Worm (Caenorhabditis elegans) whole organism, L4 larva: ENCODE measurements around the gene ddx-23.

Experiments used
- F44E2.7 ChIP-seq: fragments of 200-800 bp; sonication (Bioruptor generic); IDR thresholded peaks from 2 replicates; pipeline ENCODE4 v2.1.2; 2022; ENCODE audit warnings: missing genetic modification characterization, missing compliant biosample characterization
- R02D3.7 ChIP-seq: fragments of 150-350 bp; sonication (generic microtip); optimal IDR thresholded peaks from 3 replicates; lab custom pipeline; 2014; ENCODE audit warnings: missing biosample characterization, missing genetic modification characterization
- T20F7.1 ChIP-seq: fragments of 200-800 bp; sonication (Bioruptor generic); optimal IDR thresholded peaks from 2 replicates; lab custom pipeline; 2018; ENCODE audit warnings: mild to moderate bottlenecking, missing genetic modification characterization, missing compliant biosample characterization
- Y5F2A.4 ChIP-seq: fragments of 200-800 bp; sonication (Bioruptor generic); optimal IDR thresholded peaks from 2 replicates; lab custom pipeline; 2018; ENCODE audit warnings: mild to moderate bottlenecking, missing genetic modification characterization, missing compliant biosample characterization
- ZK337.2 ChIP-seq: fragments of 200-800 bp; sonication (Bioruptor generic); IDR thresholded peaks from 2 replicates; pipeline ENCODE4 v1.3.6; 2022; ENCODE audit warnings: missing genetic modification reagents, missing genetic modification characterization, missing compliant biosample characterization
- ZK546.5 ChIP-seq, 2 experiments: sonication (generic microtip); optimal IDR thresholded peaks; 2 replicates each; lab custom pipeline; 2017; ENCODE audit warnings: missing biosample characterization in 2 of 2, missing genetic modification characterization in 2 of 2
- aha-1 ChIP-seq: fragments of 150-350 bp; peaks from one replicate; lab custom pipeline; 2014; ENCODE audit warnings: missing biosample characterization, missing genetic modification characterization
- ceh-28 ChIP-seq: fragments of 150-350 bp; optimal IDR thresholded peaks from 2 replicates; lab custom pipeline; 2014; ENCODE audit warnings: missing biosample characterization, missing genetic modification reagents, missing genetic modification characterization
- ces-1 ChIP-seq: fragments of 150-350 bp; sonication (generic microtip); optimal IDR thresholded peaks from 4 replicates; lab custom pipeline; 2014; ENCODE audit warnings: missing biosample characterization, missing genetic modification reagents, missing genetic modification characterization
- ctbp-1 ChIP-seq: fragments of 200-800 bp; sonication (Bioruptor generic); IDR thresholded peaks from 2 replicates; pipeline ENCODE4 v1.3.6; 2022; ENCODE audit warnings: missing genetic modification reagents, missing genetic modification characterization, missing compliant biosample characterization
- daf-12 ChIP-seq: fragments of 150-350 bp; optimal IDR thresholded peaks from 2 replicates; lab custom pipeline; 2014; ENCODE audit warnings: missing biosample characterization, missing genetic modification reagents, missing genetic modification characterization
- daf-16 ChIP-seq, 3 experiments: sonication (generic microtip); optimal IDR thresholded peaks; 2 replicates each; lab custom pipeline; 2016 to 2017; ENCODE audit warnings: missing genetic modification characterization in 3 of 3, missing genetic modification reagents in 3 of 3, mild to moderate bottlenecking in 2 of 3, missing compliant biosample characterization in 2 of 3, missing biosample characterization in 1 of 3, moderate library complexity in 1 of 3
- daf-19 ChIP-seq: fragments of 200-800 bp; sonication (Bioruptor generic); conservative IDR thresholded peaks from 2 replicates; pipeline ENCODE4 v1.3.6; 2022; ENCODE audit warnings: missing genetic modification characterization, missing compliant biosample characterization
- dmd-6 ChIP-seq: fragments of 200-800 bp; sonication (Bioruptor generic); IDR thresholded peaks from 2 replicates; pipeline ENCODE4 v1.3.6; 2022; ENCODE audit warnings: missing genetic modification reagents, missing genetic modification characterization, missing compliant biosample characterization
- egl-27 ChIP-seq: sonication (generic microtip); optimal IDR thresholded peaks from 3 replicates; lab custom pipeline; 2017; ENCODE audit warnings: missing biosample characterization, missing genetic modification reagents, missing genetic modification characterization
- egl-43 ChIP-seq: fragments of 200-800 bp; sonication (Bioruptor generic); IDR thresholded peaks from 2 replicates; pipeline ENCODE4 v1.3.6; 2022; ENCODE audit warnings: missing genetic modification reagents, missing genetic modification characterization, missing compliant biosample characterization
- hif-1 ChIP-seq, 2 experiments: sonication (generic microtip); optimal IDR thresholded peaks; 2 replicates each; lab custom pipeline; 2016 to 2017; ENCODE audit warnings: missing compliant biosample characterization in 2 of 2, missing genetic modification characterization in 2 of 2, missing genetic modification reagents in 2 of 2, missing genotype in 2 of 2, mild to moderate bottlenecking in 1 of 2
- hlh-30 ChIP-seq: sonication (generic microtip); optimal IDR thresholded peaks from 2 replicates; lab custom pipeline; 2017; ENCODE audit warnings: antibody characterized with exemption, mild to moderate bottlenecking, missing genetic modification characterization, missing compliant biosample characterization; ENCODE audit not compliant: insufficient read depth
- lim-7 ChIP-seq: fragments of 200-800 bp; sonication (Bioruptor generic); IDR thresholded peaks from 2 replicates; pipeline ENCODE4 v1.3.6; 2022; ENCODE audit warnings: missing genetic modification characterization, missing compliant biosample characterization
- lin-1 ChIP-seq: fragments of 200-800 bp; sonication (Bioruptor generic); IDR thresholded peaks from 2 replicates; pipeline ENCODE4 v1.3.6; 2022; ENCODE audit warnings: missing genetic modification reagents, missing genetic modification characterization, missing compliant biosample characterization
- lin-15B ChIP-seq: fragments of 150-350 bp; sonication (generic microtip); optimal IDR thresholded peaks from 3 replicates; lab custom pipeline; 2014; ENCODE audit warnings: missing biosample characterization, missing genetic modification characterization
- lsy-2 ChIP-seq, 2 experiments: fragments of 150-350 bp in 1 of 2; sonication (generic microtip) in 1 of 2; optimal IDR thresholded peaks; 2 replicates each; lab custom pipeline; 2014 to 2017; ENCODE audit warnings: missing biosample characterization in 2 of 2, missing genetic modification characterization in 2 of 2
- mdl-1 ChIP-seq, 2 experiments: fragments of 150-350 bp in 1 of 2; sonication (generic microtip) in 1 of 2; optimal IDR thresholded peaks; 2 replicates each; lab custom pipeline; 2014 to 2017; ENCODE audit warnings: missing biosample characterization in 2 of 2, missing genetic modification characterization in 2 of 2
- mep-1 ChIP-seq: fragments of 150-350 bp; sonication (generic microtip); optimal IDR thresholded peaks from 3 replicates; lab custom pipeline; 2014; ENCODE audit warnings: missing biosample characterization, missing genetic modification characterization
- mxl-2 ChIP-seq: fragments of 200-800 bp; sonication (Bioruptor generic); conservative IDR thresholded peaks from 2 replicates; pipeline ENCODE4 v1.3.6; 2022; ENCODE audit warnings: missing genetic modification reagents, missing genetic modification characterization, missing compliant biosample characterization
- nhr-102 ChIP-seq: sonication (generic microtip); optimal IDR thresholded peaks from 2 replicates; lab custom pipeline; 2016; ENCODE audit warnings: mild to moderate bottlenecking, missing genetic modification characterization, moderate library complexity, missing compliant biosample characterization
- nhr-11 ChIP-seq: fragments of 150-350 bp; optimal IDR thresholded peaks from 2 replicates; lab custom pipeline; 2014; ENCODE audit warnings: missing biosample characterization, missing genetic modification characterization
- nhr-41 ChIP-seq: fragments of 200-800 bp; sonication (Bioruptor generic); IDR thresholded peaks from 2 replicates; pipeline ENCODE4 v1.3.6; 2022; ENCODE audit warnings: missing genetic modification reagents, missing genetic modification characterization, missing compliant biosample characterization
- nhr-6 ChIP-seq: fragments of 150-350 bp; optimal IDR thresholded peaks from 2 replicates; lab custom pipeline; 2014; ENCODE audit warnings: missing biosample characterization, missing genetic modification characterization
- nhr-76 ChIP-seq: fragments of 150-350 bp; optimal IDR thresholded peaks from 2 replicates; lab custom pipeline; 2014; ENCODE audit warnings: missing biosample characterization, missing genetic modification characterization
- rbr-2 ChIP-seq: sonication (generic microtip); optimal IDR thresholded peaks from 2 replicates; lab custom pipeline; 2016; ENCODE audit warnings: missing genotype, missing genetic modification characterization, missing compliant biosample characterization
- saeg-2 ChIP-seq: fragments of 200-800 bp; sonication (Bioruptor generic); IDR thresholded peaks from 2 replicates; pipeline ENCODE4 v1.3.6; 2022; ENCODE audit warnings: missing genetic modification reagents, missing genetic modification characterization, missing compliant biosample characterization
- sdz-12 ChIP-seq: fragments of 200-800 bp; sonication (Bioruptor generic); optimal IDR thresholded peaks from 2 replicates; lab custom pipeline; 2018; ENCODE audit warnings: mild to moderate bottlenecking, missing genetic modification characterization, missing compliant biosample characterization
- set-16 ChIP-seq: fragments of 200-800 bp; sonication (Bioruptor generic); IDR thresholded peaks from 2 replicates; pipeline ENCODE4 v1.3.6; 2022; ENCODE audit warnings: missing genetic modification reagents, missing genetic modification characterization, missing compliant biosample characterization
- snpc-1.2 ChIP-seq: fragments of 200-800 bp; sonication (Bioruptor generic); IDR thresholded peaks from 2 replicates; pipeline ENCODE4 v1.3.6; 2022; ENCODE audit warnings: missing genetic modification reagents, missing genetic modification characterization, missing compliant biosample characterization
- snpc-4 ChIP-seq: fragments of 150-350 bp; optimal IDR thresholded peaks from 2 replicates; lab custom pipeline; 2014; ENCODE audit warnings: missing biosample characterization, missing genetic modification characterization
- tag-97 ChIP-seq: fragments of 200-800 bp; sonication (Bioruptor generic); IDR thresholded peaks from 2 replicates; pipeline ENCODE4 v1.3.6; 2022; ENCODE audit warnings: missing genetic modification characterization, missing compliant biosample characterization
- unc-62 ChIP-seq, 3 experiments: fragments of 150-350 bp in 1 of 3; sonication (generic microtip); optimal IDR thresholded peaks in 2 of 3; peaks in 1 of 3; 1 replicate in 1 of 3; 2 replicates in 2 of 3; lab custom pipeline; 2014 to 2017; ENCODE audit warnings: missing biosample characterization in 3 of 3, missing genetic modification characterization in 3 of 3, missing genetic modification reagents in 3 of 3, missing genotype in 1 of 3
- zfp-3 ChIP-seq: fragments of 200-800 bp; sonication (Bioruptor generic); conservative IDR thresholded peaks from 2 replicates; pipeline ENCODE4 v1.3.6; 2022; ENCODE audit warnings: missing genetic modification reagents, missing genetic modification characterization, missing compliant biosample characterization

Gene ddx-23

ce11 chrIII:5838159-5839046 lies 14.7 kb downstream of the ddx-23 start (continued):
- no peak for TF ChIP-seq egl-43 (GFP tag; lab: Robert Waterston, UW)
- no peak for TF ChIP-seq nhr-11 (tag; lab: Kevin White, UChicago)
- TF ChIP-seq mep-1 (tag; lab: Kevin White, UChicago), result peak; percentile 72
- no peak for TF ChIP-seq daf-12 (tag; lab: Kevin White, UChicago)
- peak; percentile 25 for TF ChIP-seq aha-1 (tag; lab: Kevin White, UChicago)
- TF ChIP-seq nhr-6 (tag; lab: Kevin White, UChicago), result peak; percentile 67
- TF ChIP-seq Y5F2A.4, result no peak
- TF ChIP-seq, all 104 proteins: peak for 30

DNA sequence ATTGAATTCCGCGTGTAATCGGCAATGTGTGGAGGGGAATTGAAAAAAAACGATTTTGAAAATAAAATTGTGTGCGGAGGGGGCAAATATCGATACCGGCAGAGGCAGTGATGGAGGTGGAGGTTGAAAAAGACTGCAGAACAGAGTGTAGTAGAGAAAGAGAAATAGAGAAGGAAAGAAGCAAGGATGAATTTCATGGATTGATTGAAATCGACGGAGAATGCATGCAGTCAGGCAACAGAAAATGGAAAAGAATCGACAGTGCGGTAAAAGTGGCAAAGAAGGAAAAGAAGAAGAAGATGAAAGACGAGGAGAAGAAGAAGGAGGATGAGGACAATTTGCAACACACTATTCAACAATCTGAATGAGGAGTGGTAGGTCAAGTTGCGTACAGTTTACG lies 16.3 kb downstream of the ddx-23 start, which contains the start of gene W04D12.1:
W04D12.1 (plus strand) TSS at position 111 of the 400 bp plus-strand sequence.
- TF ChIP-seq unc-62 (GFP tag; optimal IDR thresholded peaks at IDR 0.05 in 1 of 2; lab: Kevin White, UChicago), result peak in 1 of 2 experiments; percentile 63
- no peak for TF ChIP-seq unc-62 (tag; optimal IDR thresholded peaks at IDR 0.05; lab: Kevin White, UChicago)
- TF ChIP-seq lin-1 (GFP tag; lab: Robert Waterston, UW), result no peak
- 0 out of 2 replicates have a peak, but pooled peaks have one; percentile 32 for TF ChIP-seq snpc-1.2
- TF ChIP-seq ceh-28, result no peak
- TF ChIP-seq nhr-6 (tag; lab: Kevin White, UChicago), result no peak
- TF ChIP-seq ZK337.2 (GFP tag; lab: Robert Waterston, UW), result 0 out of 2 replicates have a peak, but pooled peaks have one; percentile 15

DNA sequence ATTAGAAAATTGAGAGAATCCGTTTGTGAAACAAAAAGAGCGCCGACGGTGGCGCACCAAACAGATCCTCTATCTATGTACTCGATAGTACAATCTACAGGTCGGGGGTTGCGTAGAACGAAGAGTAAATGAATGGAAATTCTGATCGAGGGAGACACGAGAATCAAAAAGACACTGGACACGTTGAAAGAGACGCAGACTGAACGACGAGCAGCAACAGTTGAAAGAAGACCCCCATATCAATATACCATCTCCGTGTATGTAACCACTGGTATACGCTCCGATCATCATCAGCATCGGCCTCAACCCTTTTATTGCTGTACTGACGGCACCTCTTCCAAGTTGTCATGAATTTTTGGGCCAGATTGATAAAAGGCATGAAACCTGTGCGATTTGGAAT lies 16.8 kb downstream of the ddx-23 start:
- no peak for TF ChIP-seq nhr-102 (tag; lab: Kevin White, UChicago)
- TF ChIP-seq unc-62 (GFP tag; optimal IDR thresholded peaks at IDR 0.05 in 1 of 2; lab: Kevin White, UChicago), result peak in 1 of 2 experiments; percentile 86
- no peak for TF ChIP-seq unc-62 (tag; optimal IDR thresholded peaks at IDR 0.05; lab: Kevin White, UChicago)
- peak in 1 of 2 experiments; percentile 2 for TF ChIP-seq mdl-1 (tag; optimal IDR thresholded peaks at IDR 0.05; lab: Kevin White, UChicago)
- TF ChIP-seq sdz-12, result no peak
- TF ChIP-seq R02D3.7, result no peak
- no peak for TF ChIP-seq ces-1 (GFP tag; lab: Kevin White, UChicago)
- TF ChIP-seq lin-15B (tag; lab: Kevin White, UChicago), result no peak
- no peak for TF ChIP-seq daf-16 (GFP tag; optimal IDR thresholded peaks at IDR 0.05; lab: Kevin White, UChicago)
- peak; percentile 30 for TF ChIP-seq daf-16 (tag; optimal IDR thresholded peaks at IDR 0.05; lab: Kevin White, UChicago)

DNA sequence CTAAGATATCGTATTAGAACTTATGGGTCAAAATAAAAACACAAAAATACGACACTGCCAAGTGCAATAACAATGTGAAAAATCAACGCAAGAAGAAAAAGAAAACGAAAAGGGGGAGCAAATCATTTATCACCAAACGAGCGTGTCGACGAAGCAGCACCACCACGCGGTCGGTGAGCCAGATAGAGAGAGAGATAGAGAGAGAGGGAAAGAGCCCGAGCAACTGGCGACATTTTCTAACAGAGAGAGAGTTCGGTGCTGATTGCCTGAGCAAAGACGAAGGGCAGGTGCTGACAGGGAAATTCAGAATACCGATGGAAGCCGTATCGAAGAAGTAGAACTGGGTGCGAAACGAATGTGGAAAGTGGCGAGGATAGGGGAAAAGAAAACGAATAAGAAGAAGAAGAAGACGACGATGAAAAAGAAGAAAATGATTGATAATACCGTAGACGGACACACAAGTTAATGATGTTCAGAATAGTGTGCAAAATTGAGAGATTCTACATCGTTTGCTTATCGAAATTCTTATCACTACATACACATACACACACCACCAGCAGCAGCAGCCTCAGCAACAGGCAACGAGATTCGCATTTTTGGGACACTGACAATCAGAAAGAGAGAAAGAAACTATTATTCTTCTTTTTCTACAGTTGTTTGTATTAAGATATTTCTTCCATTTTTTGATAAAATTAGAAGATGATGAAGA lies 17.8 kb downstream of the ddx-23 start:
- TF ChIP-seq egl-27 (tag; lab: Kevin White, UChicago) (no peak), saeg-2 (no peak), unc-62 (GFP tag; optimal IDR thresholded peaks at IDR 0.05 in 1 of 2; lab: Kevin White, UChicago) (peak in 1 of 2 experiments; percentile 88), unc-62 (tag; optimal IDR thresholded peaks at IDR 0.05; lab: Kevin White, UChicago) (no peak), hif-1 (tag; optimal IDR thresholded peaks at IDR 0.05; lab: Kevin White, UChicago) (no peak), nhr-102 (tag; lab: Kevin White, UChicago) (no peak), ctbp-1 (no peak), lin-1 (GFP tag; lab: Robert Waterston, UW) (0 out of 2 replicates have a peak, but pooled peaks have one; percentile 44), T20F7.1 (GFP tag; lab: Kevin White, UChicago) (no peak), zfp-3 (GFP tag; lab: Robert Waterston, UW) (no peak), ZK546.5 (tag; optimal IDR thresholded peaks at IDR 0.05; lab: Kevin White, UChicago) (no peak), mxl-2 (GFP tag; lab: Robert Waterston, UW) (no peak), Y5F2A.4 (no peak), nhr-41 (GFP tag; lab: Robert Waterston, UW) (no peak), daf-19 (GFP tag; lab: Robert Waterston, UW) (no peak), R02D3.7 (no peak), lim-7 (GFP tag; lab: Robert Waterston, UW) (no peak), lsy-2 (tag; optimal IDR thresholded peaks at IDR 0.05; lab: Kevin White, UChicago) (peak in 1 of 2 experiments; percentile 23), snpc-1.2 (no peak), dmd-6 (peak; percentile 71), F44E2.7 (GFP tag; lab: Robert Waterston, UW) (no peak), tag-97 (GFP tag; lab: Robert Waterston, UW) (no peak), snpc-4 (tag; lab: Kevin White, UChicago) (no peak), mdl-1 (tag; optimal IDR thresholded peaks at IDR 0.05; lab: Kevin White, UChicago) (peak in 1 of 2 experiments; percentile 31), set-16 (peak; percentile 50), nhr-76 (no peak), rbr-2 (tag; lab: Kevin White, UChicago) (no peak), hlh-30 (tag; lab: Kevin White, UChicago) (peak; percentile 7)
